Worm (Caenorhabditis elegans): ENCODE results near the gene zmp-6.

DNA sequence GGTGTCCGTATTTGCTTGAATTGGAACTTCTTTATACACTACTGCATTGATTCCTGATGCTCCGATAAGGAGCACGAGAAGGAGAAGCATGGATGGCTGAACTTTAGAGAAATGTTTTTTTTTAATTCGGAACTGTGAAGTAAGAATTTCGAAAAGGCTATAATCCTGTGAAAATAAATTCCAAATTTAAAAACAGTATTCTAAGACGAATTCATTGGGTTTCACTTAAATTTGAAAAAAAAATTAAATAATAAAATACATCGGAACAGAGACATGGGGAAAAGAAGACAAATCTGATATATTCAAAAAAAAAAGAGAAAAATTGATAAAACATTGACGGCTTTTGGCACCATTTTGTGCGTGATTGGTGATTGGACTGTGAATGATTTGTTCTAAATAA, 38.1 kb upstream of the zmp-6 start, which contains the start of gene pho-5:
- TF ChIP-seq unc-39 (tag; optimal IDR thresholded peaks at IDR 0.05) (no peak), mls-2 (tag; optimal IDR thresholded peaks at IDR 0.05) (no peak), snpc-4 (tag; optimal IDR thresholded peaks at IDR 0.05) (no peak), lin-13 (tag; optimal IDR thresholded peaks at IDR 0.05) (no peak), elt-1 (tag; optimal IDR thresholded peaks at IDR 0.05; ENCODE audit: borderline replicate concordance, insufficient read depth) (no peak)
